Fruit fly (Drosophila melanogaster) whole organism, embryonic: ENCODE data around the gene CG14961.

Experiments
- ATbp ChIP-seq: fragments of 200-800 bp; sonication (Bioruptor generic); optimal IDR thresholded peaks from 2 replicates; lab custom pipeline; 2017; ENCODE audit warnings: missing biosample characterization, mild to moderate bottlenecking, missing genetic modification characterization, missing genetic modification reagents
- CG10209 ChIP-seq: fragments of 200-800 bp; sonication (Bioruptor generic); optimal IDR thresholded peaks from 3 replicates; lab custom pipeline; 2017; ENCODE audit warnings: missing biosample characterization, mild to moderate bottlenecking, missing genetic modification characterization, missing genetic modification reagents
- CG10274 ChIP-seq: fragments of 200-800 bp; sonication (Bioruptor generic); optimal IDR thresholded peaks from 3 replicates; lab custom pipeline; 2017; ENCODE audit warnings: missing biosample characterization, mild to moderate bottlenecking, missing genetic modification characterization
- CG10366 ChIP-seq: fragments of 200-800 bp; sonication (Bioruptor generic); IDR thresholded peaks from 2 replicates; pipeline ENCODE4 v1.3.6; 2022; ENCODE audit warnings: missing biosample characterization, missing genetic modification characterization
- CG10431 ChIP-seq: fragments of 200-800 bp; sonication (Bioruptor generic); optimal IDR thresholded peaks from 3 replicates; lab custom pipeline; 2018; ENCODE audit warnings: missing biosample characterization, mild to moderate bottlenecking, missing genetic modification characterization
- CG11093 ChIP-seq: fragments of 200-800 bp; sonication (Bioruptor generic); IDR thresholded peaks from 3 replicates; pipeline ENCODE4 v1.3.6; 2022; ENCODE audit warnings: missing biosample characterization, missing genetic modification characterization
- CG12071 ChIP-seq: fragments of 200-800 bp; sonication (Bioruptor generic); optimal IDR thresholded peaks from 3 replicates; lab custom pipeline; 2018; ENCODE audit warnings: missing biosample characterization, mild to moderate bottlenecking, missing genetic modification characterization
- CG14710 ChIP-seq: fragments of 200-800 bp; sonication (Bioruptor generic); optimal IDR thresholded peaks from 3 replicates; lab custom pipeline; 2019; ENCODE audit warnings: missing biosample characterization, mild to moderate bottlenecking, missing genetic modification characterization, moderate library complexity
- CG15073 ChIP-seq: fragments of 200-800 bp; sonication (Bioruptor generic); optimal IDR thresholded peaks from 2 replicates; lab custom pipeline; 2016; ENCODE audit warnings: missing biosample characterization, missing genetic modification characterization
- CG15479 ChIP-seq: fragments of 200-800 bp; sonication (Bioruptor generic); optimal IDR thresholded peaks from 3 replicates; lab custom pipeline; 2019; ENCODE audit warnings: missing biosample characterization, mild to moderate bottlenecking, missing genetic modification characterization, moderate library complexity
- CG16813 ChIP-seq: fragments of 200-800 bp; sonication (Bioruptor generic); IDR thresholded peaks from 3 replicates; pipeline ENCODE4 v1.3.6; 2022; ENCODE audit warnings: missing biosample characterization, missing genetic modification characterization; ENCODE audit not compliant: partially characterized antibody
- CG17802 ChIP-seq: fragments of 200-800 bp; sonication (Bioruptor generic); optimal IDR thresholded peaks from 2 replicates; lab custom pipeline; 2018; ENCODE audit warnings: missing biosample characterization, mild to moderate bottlenecking, missing genetic modification characterization, moderate library complexity
- CG18599 ChIP-seq: fragments of 200-800 bp; sonication (Bioruptor generic); optimal IDR thresholded peaks from 3 replicates; lab custom pipeline; 2017; ENCODE audit warnings: missing biosample characterization, missing genetic modification characterization, mild to moderate bottlenecking, moderate library complexity, missing genetic modification reagents
- CG2202 ChIP-seq: fragments of 200-800 bp; sonication (Bioruptor generic); optimal IDR thresholded peaks from 2 replicates; lab custom pipeline; 2018; ENCODE audit warnings: missing biosample characterization, mild to moderate bottlenecking, missing genetic modification characterization
- CG2875 ChIP-seq: fragments of 200-800 bp; sonication (Bioruptor generic); optimal IDR thresholded peaks from 2 replicates; lab custom pipeline; 2017; ENCODE audit warnings: missing biosample characterization, mild to moderate bottlenecking, missing genetic modification characterization, missing genetic modification reagents
- CG3065 ChIP-seq: fragments of 200-800 bp; sonication (Bioruptor generic); optimal IDR thresholded peaks from 2 replicates; lab custom pipeline; 2016; ENCODE audit warnings: missing biosample characterization, missing genetic modification characterization
- CG31441 ChIP-seq: fragments of 200-800 bp; sonication (Bioruptor generic); IDR thresholded peaks from 2 replicates; pipeline ENCODE4 v1.3.6; 2022; ENCODE audit warnings: missing biosample characterization, missing genetic modification characterization
- CG32772 ChIP-seq: fragments of 200-800 bp; sonication (Bioruptor generic); IDR thresholded peaks from 2 replicates; pipeline ENCODE4 v1.3.6; 2022; ENCODE audit warnings: missing biosample characterization, missing genetic modification characterization
- CG7839 ChIP-seq: fragments of 200-800 bp; sonication (Bioruptor generic); optimal IDR thresholded peaks from 3 replicates; lab custom pipeline; 2018; ENCODE audit warnings: missing biosample characterization, mild to moderate bottlenecking, missing genetic modification characterization, moderate library complexity
- CG8478 ChIP-seq: fragments of >200 bp; optimal IDR thresholded peaks from 2 replicates; lab custom pipeline; 2018
- CG8924 ChIP-seq: fragments of 200-800 bp; optimal IDR thresholded peaks from 3 replicates; lab custom pipeline; 2019; ENCODE audit warnings: missing biosample characterization, mild to moderate bottlenecking, missing genetic modification characterization, moderate library complexity
- CG9215 ChIP-seq: fragments of 200-800 bp; sonication (Bioruptor generic); IDR thresholded peaks from 2 replicates; pipeline ENCODE4 v1.3.6; 2022; ENCODE audit warnings: missing biosample characterization, missing genetic modification characterization
- CG9437 ChIP-seq: fragments of 200-800 bp; sonication (Bioruptor generic); optimal IDR thresholded peaks from 2 replicates; lab custom pipeline; 2018; ENCODE audit warnings: missing biosample characterization, mild to moderate bottlenecking, missing genetic modification characterization
- D ChIP-seq, 2 experiments: fragments of 200-800 bp in 1 of 2; fragments of >200 bp in 1 of 2; sonication (Bioruptor generic) in 1 of 2; optimal IDR thresholded peaks; 2 replicates in 1 of 2; 3 replicates in 1 of 2; lab custom pipeline; 2017; ENCODE audit warnings: mild to moderate bottlenecking in 1 of 2, missing biosample characterization in 1 of 2, missing genetic modification characterization in 1 of 2, missing genetic modification reagents in 1 of 2
- D19B ChIP-seq: fragments of 200-800 bp; sonication (Bioruptor generic); optimal IDR thresholded peaks from 2 replicates; lab custom pipeline; 2017; ENCODE audit warnings: missing biosample characterization, mild to moderate bottlenecking, missing genetic modification characterization
- Dref ChIP-seq: fragments of 200-800 bp; sonication (Bioruptor generic); IDR thresholded peaks from 2 replicates; pipeline ENCODE4 v1.3.6; 2022; ENCODE audit warnings: missing biosample characterization, missing genetic modification characterization
- Eip74EF ChIP-seq, 2 experiments: fragments of 200-800 bp in 1 of 2; fragments of >200 bp in 1 of 2; sonication (Bioruptor generic) in 1 of 2; optimal IDR thresholded peaks; 2 replicates each; lab custom pipeline; 2017 to 2019; ENCODE audit warnings: missing biosample characterization in 2 of 2, missing genetic modification characterization in 2 of 2, mild to moderate bottlenecking in 1 of 2, moderate library complexity in 1 of 2
- H2.0 ChIP-seq: fragments of 200-800 bp; sonication (Bioruptor generic); IDR thresholded peaks from 2 replicates; pipeline ENCODE4 v1.3.6; 2022; ENCODE audit warnings: missing biosample characterization, missing genetic modification characterization
- Hr39 ChIP-seq: fragments of >200 bp; optimal IDR thresholded peaks from 2 replicates; lab custom pipeline; 2017
- Hsf ChIP-seq: fragments of 200-800 bp; sonication (Bioruptor generic); optimal IDR thresholded peaks from 3 replicates; lab custom pipeline; 2016; ENCODE audit warnings: missing biosample characterization, missing genetic modification characterization
- Kr ChIP-seq: fragments of 200-800 bp; sonication (Bioruptor generic); optimal IDR thresholded peaks from 2 replicates; lab custom pipeline; 2017; ENCODE audit warnings: missing biosample characterization, mild to moderate bottlenecking, missing genetic modification characterization
- Lpt ChIP-seq: fragments of >200 bp; optimal IDR thresholded peaks from 2 replicates; lab custom pipeline; 2018; ENCODE audit warnings: missing biosample characterization, missing genetic modification characterization
- PHDP ChIP-seq: fragments of 200-800 bp; sonication (Bioruptor generic); optimal IDR thresholded peaks from 3 replicates; lab custom pipeline; 2018; ENCODE audit warnings: missing biosample characterization, mild to moderate bottlenecking, missing genetic modification characterization, moderate library complexity
- ara ChIP-seq: fragments of 200-800 bp; sonication (Bioruptor generic); IDR thresholded peaks from 2 replicates; pipeline ENCODE4 v1.3.6; 2022; ENCODE audit warnings: missing biosample characterization, missing genetic modification characterization
- bab2 ChIP-seq: fragments of 200-800 bp; sonication (Bioruptor generic); optimal IDR thresholded peaks from 2 replicates; lab custom pipeline; 2016; ENCODE audit warnings: missing biosample characterization, missing genetic modification characterization
- corto ChIP-seq: fragments of 200-800 bp; sonication (Bioruptor generic); optimal IDR thresholded peaks from 2 replicates; lab custom pipeline; 2016; ENCODE audit warnings: missing biosample characterization, mild to moderate bottlenecking, missing genetic modification characterization, moderate library complexity
- croc ChIP-seq: fragments of 200-800 bp; sonication (Bioruptor generic); conservative IDR thresholded peaks from 3 replicates; pipeline ENCODE4 v1.3.6; 2022; ENCODE audit warnings: missing biosample characterization, missing genetic modification characterization
- esg ChIP-seq: fragments of 200-800 bp; sonication (Bioruptor generic); conservative IDR thresholded peaks from 2 replicates; pipeline ENCODE4 v1.3.6; 2022; ENCODE audit warnings: missing biosample characterization, missing genetic modification characterization
- fd3F ChIP-seq: fragments of 200-800 bp; sonication (Bioruptor generic); optimal IDR thresholded peaks from 2 replicates; lab custom pipeline; 2018; ENCODE audit warnings: missing biosample characterization, mild to moderate bottlenecking, missing genetic modification characterization, moderate library complexity
- luna ChIP-seq: fragments of 200-800 bp; sonication (Bioruptor generic); optimal IDR thresholded peaks from 2 replicates; lab custom pipeline; 2016; ENCODE audit warnings: missing biosample characterization, missing genetic modification characterization
- nerfin-1 ChIP-seq: fragments of 200-800 bp; sonication (Bioruptor generic); optimal IDR thresholded peaks from 3 replicates; lab custom pipeline; 2019; ENCODE audit warnings: missing biosample characterization, mild to moderate bottlenecking, missing genetic modification characterization, moderate library complexity
- odd ChIP-seq: fragments of 200-800 bp; sonication (Bioruptor generic); optimal IDR thresholded peaks from 2 replicates; lab custom pipeline; 2017; ENCODE audit warnings: missing biosample characterization, mild to moderate bottlenecking, missing genetic modification characterization
- onecut ChIP-seq: fragments of 200-800 bp; sonication (Bioruptor generic); IDR thresholded peaks from 2 replicates; pipeline ENCODE4 v1.3.6; 2022; ENCODE audit warnings: missing biosample characterization, missing genetic modification characterization
- pan ChIP-seq, 4 experiments: fragments of >200 bp in 3 of 4; fragments of 200-800 bp in 1 of 4; sonication (Bioruptor generic) in 1 of 4; optimal IDR thresholded peaks in 3 of 4; IDR thresholded peaks in 1 of 4; 2 replicates each; pipeline versions ENCODE4 v1.3.6 to Lab custom; 2017 to 2022; ENCODE audit warnings: missing biosample characterization in 2 of 4, missing genetic modification characterization in 2 of 4, mixed read lengths in 1 of 4
- pum ChIP-seq: fragments of 200-800 bp; sonication (Bioruptor generic); optimal IDR thresholded peaks from 2 replicates; lab custom pipeline; 2016; ENCODE audit warnings: missing biosample characterization, missing genetic modification characterization
- run ChIP-seq: fragments of 200-800 bp; sonication (Bioruptor generic); optimal IDR thresholded peaks from 3 replicates; lab custom pipeline; 2018; ENCODE audit warnings: missing biosample characterization, mild to moderate bottlenecking, missing genetic modification characterization
- schlank ChIP-seq: fragments of 200-800 bp; sonication (Bioruptor generic); optimal IDR thresholded peaks from 2 replicates; lab custom pipeline; 2018; ENCODE audit warnings: missing biosample characterization, mild to moderate bottlenecking, missing genetic modification characterization
- seq ChIP-seq: fragments of 200-800 bp; sonication (Bioruptor generic); IDR thresholded peaks from 2 replicates; pipeline ENCODE4 v1.3.6; 2022; ENCODE audit warnings: missing biosample characterization, missing genetic modification characterization
- sisA ChIP-seq: fragments of 200-800 bp; sonication (Bioruptor generic); IDR thresholded peaks from 2 replicates; pipeline ENCODE4 v1.3.6; 2022; ENCODE audit warnings: missing biosample characterization, missing genetic modification characterization
- sna ChIP-seq: fragments of 200-800 bp; sonication (Bioruptor generic); IDR thresholded peaks from 2 replicates; pipeline ENCODE4 v1.3.6; 2022; ENCODE audit warnings: missing biosample characterization, missing genetic modification characterization; ENCODE audit not compliant: partially characterized antibody

CG14961 gene

DNA sequence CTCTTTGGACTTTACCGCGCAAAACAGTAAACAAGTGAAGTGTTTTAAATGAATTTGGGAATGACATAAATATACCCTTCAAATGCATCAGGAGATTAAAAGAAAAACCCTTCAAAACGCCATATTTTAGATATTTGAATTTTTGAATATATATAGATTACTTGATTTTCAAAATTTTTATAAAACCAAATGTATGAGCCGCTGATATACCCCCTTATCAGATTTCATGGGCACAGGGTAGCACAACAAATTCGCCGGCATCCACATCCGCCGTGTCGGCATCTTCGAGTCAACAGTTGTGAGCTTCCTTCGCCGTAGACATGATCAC lies 48.1 kb downstream of the CG14961 start, which contains the start of gene Ids (continued):
- TF ChIP-seq PHDP (tag; lab: Kevin White, UChicago) (peak; percentile 71), CG2875 (GFP tag; lab: Kevin White, UChicago) (peak; percentile 30), bab2 (peak; percentile 37), corto (GFP tag; lab: Kevin White, UChicago) (peak; percentile 42), esg (GFP tag; lab: Robert Waterston, UW) (peak; percentile 73), schlank (tag; lab: Kevin White, UChicago) (peak; percentile 26), CG10366 (GFP tag; lab: Robert Waterston, UW) (peak; percentile 76), CG11093 (GFP tag; lab: Robert Waterston, UW) (peak; percentile 63), Eip74EF (GFP tag; optimal IDR thresholded peaks at IDR 0.05; lab: Kevin White, UChicago) (peak in 1 of 2 experiments; percentile 39), CG7839 (tag; lab: Kevin White, UChicago) (peak; percentile 78), CG10431 (GFP tag; lab: Kevin White, UChicago) (no peak), CG10209 (GFP tag; lab: Kevin White, UChicago) (peak; percentile 61), luna (no peak), run (tag; lab: Kevin White, UChicago) (peak; percentile 42), Lpt (GFP tag; lab: Kevin White, UChicago) (no peak), CG10274 (GFP tag; lab: Kevin White, UChicago) (peak; percentile 13), fd3F (GFP tag; lab: Kevin White, UChicago) (peak; percentile 56), odd (GFP tag; lab: Kevin White, UChicago) (peak; percentile 60), onecut (GFP tag; lab: Robert Waterston, UW) (peak; percentile 45), CG15073 (GFP tag; lab: Kevin White, UChicago) (no peak), CG9215 (GFP tag; lab: Robert Waterston, UW) (peak; percentile 38), pum (GFP tag; lab: Kevin White, UChicago) (no peak), CG14710 (tag; lab: Kevin White, UChicago) (peak; percentile 29), CG9437 (GFP tag; lab: Kevin White, UChicago) (peak; percentile 27), sisA (GFP tag; lab: Robert Waterston, UW) (peak; percentile 67), CG2202 (tag; lab: Kevin White, UChicago) (peak; percentile 10), CG31441 (peak; percentile 81), Dref (GFP tag; lab: Robert Waterston, UW) (no peak), Hr39 (lab: Kevin White, UChicago) (no peak), nerfin-1 (tag; lab: Kevin White, UChicago) (no peak), CG8924 (peak; percentile 68), CG16813 (no peak), CG18599 (GFP tag; lab: Kevin White, UChicago) (peak; percentile 83), CG15479 (GFP tag; lab: Kevin White, UChicago) (no peak), CG3065 (GFP tag; lab: Kevin White, UChicago) (no peak), ATbp (GFP tag; lab: Kevin White, UChicago) (peak; percentile 24), ara (GFP tag; lab: Robert Waterston, UW) (peak; percentile 84), CG8478 (lab: Kevin White, UChicago) (no peak), Kr (no peak), seq (GFP tag; lab: Robert Waterston, UW) (peak; percentile 80), CG12071 (no peak), D19B (GFP tag; lab: Kevin White, UChicago) (peak; percentile 89), croc (peak; percentile 57; the same call in 2 of the 3 replicates), H2.0 (GFP tag; lab: Robert Waterston, UW) (peak; percentile 57), pan (optimal IDR thresholded peaks at IDR 0.05; lab: Kevin White, UChicago) (no peak), pan (GFP tag; optimal IDR thresholded peaks at IDR 0.05 in 1 of 2, IDR thresholded peaks at IDR 0.05 in 1 of 2) (peak in 1 of 2 experiments; percentile 82), CG32772 (GFP tag; lab: Robert Waterston, UW) (peak; percentile 65), Hsf (peak; percentile 64), CG17802 (tag; lab: Kevin White, UChicago) (peak; percentile 22), D (optimal IDR thresholded peaks at IDR 0.05; lab: Kevin White, UChicago) (no peak), D (GFP tag; optimal IDR thresholded peaks at IDR 0.05; lab: Kevin White, UChicago) (peak; percentile 51), sna (no peak)
